Worm (Caenorhabditis elegans) whole organism, early embryonic: Measurements from ENCODE around the gene acs-6.

Experiments
- B0310.2 ChIP-seq: sonication (generic microtip); optimal IDR thresholded peaks from 2 replicates; lab custom pipeline; 2016; ENCODE audit warnings: mild to moderate bottlenecking, missing genetic modification characterization, missing compliant biosample characterization
- F13C5.2 ChIP-seq: sonication (generic microtip); optimal IDR thresholded peaks from 2 replicates; lab custom pipeline; 2017; ENCODE audit warnings: mild to moderate bottlenecking, missing genetic modification characterization, inconsistent platforms, missing compliant biosample characterization
- aly-1 ChIP-seq: sonication (generic microtip); optimal IDR thresholded peaks from 2 replicates; lab custom pipeline; 2016; ENCODE audit warnings: missing genetic modification characterization, missing compliant biosample characterization
- ama-1 ChIP-seq: fragments of 150-350 bp; optimal IDR thresholded peaks from 2 replicates; lab custom pipeline; 2014
- ceh-13 ChIP-seq: fragments of 200-800 bp; sonication (Bioruptor generic); optimal IDR thresholded peaks from 2 replicates; lab custom pipeline; 2018; ENCODE audit warnings: mild to moderate bottlenecking, missing genetic modification characterization, missing compliant biosample characterization
- ceh-36 ChIP-seq: sonication (generic microtip); optimal IDR thresholded peaks from 2 replicates; lab custom pipeline; 2016; ENCODE audit warnings: missing genetic modification characterization, inconsistent platforms, missing compliant biosample characterization
- ets-7 ChIP-seq: sonication (generic microtip); optimal IDR thresholded peaks from 2 replicates; lab custom pipeline; 2016; ENCODE audit warnings: missing genotype, missing genetic modification characterization, missing compliant biosample characterization
- flt-1 ChIP-seq: fragments of 200-800 bp; sonication (Bioruptor generic); IDR thresholded peaks from 2 replicates; pipeline ENCODE4 v1.3.6; 2022; ENCODE audit warnings: missing genetic modification characterization, missing compliant biosample characterization
- hmbx-1 ChIP-seq: sonication (generic microtip); optimal IDR thresholded peaks from 2 replicates; lab custom pipeline; 2016; ENCODE audit warnings: mild to moderate bottlenecking, missing genetic modification characterization, missing compliant biosample characterization
- hmg-4 ChIP-seq: fragments of 200-800 bp; sonication (Bioruptor generic); optimal IDR thresholded peaks from 2 replicates; lab custom pipeline; 2018; ENCODE audit warnings: mild to moderate bottlenecking, missing genetic modification characterization, missing compliant biosample characterization
- hnd-1 ChIP-seq: sonication (generic microtip); optimal IDR thresholded peaks from 2 replicates; lab custom pipeline; 2016; ENCODE audit warnings: missing genetic modification characterization, missing compliant biosample characterization
- pes-1 ChIP-seq: fragments of 200-800 bp; sonication (Bioruptor generic); IDR thresholded peaks from 2 replicates; pipeline ENCODE4 v1.3.6; 2022; ENCODE audit warnings: missing genetic modification reagents, missing genetic modification characterization, missing compliant biosample characterization
- scrt-1 ChIP-seq: fragments of 200-800 bp; sonication (Bioruptor generic); IDR thresholded peaks from 2 replicates; pipeline ENCODE4 v1.3.6; 2022; ENCODE audit warnings: missing genetic modification characterization, missing compliant biosample characterization
- sea-1 ChIP-seq: fragments of 200-800 bp; sonication (Bioruptor generic); conservative IDR thresholded peaks from 2 replicates; pipeline ENCODE4 v1.3.6; 2022; ENCODE audit warnings: missing genetic modification characterization, missing compliant biosample characterization
- tbx-11 ChIP-seq: fragments of 200-800 bp; sonication (Bioruptor generic); IDR thresholded peaks from 2 replicates; pipeline ENCODE4 v1.3.6; 2022; ENCODE audit warnings: missing genetic modification characterization, missing compliant biosample characterization
- tbx-37 ChIP-seq: fragments of 200-800 bp; sonication (Bioruptor generic); conservative IDR thresholded peaks from 2 replicates; pipeline ENCODE4 v1.3.6; 2022; ENCODE audit warnings: missing genetic modification reagents, missing genetic modification characterization, missing compliant biosample characterization
- tra-4 ChIP-seq: sonication (generic microtip); optimal IDR thresholded peaks from 2 replicates; lab custom pipeline; 2017; ENCODE audit warnings: missing genetic modification characterization, missing compliant biosample characterization

Gene acs-6

ce11 chrII:7042090-7042489 lies 19.7 kb upstream of the acs-6 start:
- peak; percentile 82 for TF ChIP-seq pes-1 (GFP tag; lab: Robert Waterston, UW)
- peak; percentile 39 for TF ChIP-seq flt-1 (GFP tag; lab: Robert Waterston, UW)
- TF ChIP-seq scrt-1 (GFP tag; lab: Robert Waterston, UW) = 0 out of 2 replicates have a peak, but pooled peaks have one; percentile 45
- TF ChIP-seq sea-1 (GFP tag; lab: Robert Waterston, UW) = 0 out of 2 replicates have a peak, but pooled peaks have one; percentile 27

ce11 chrII:7049470-7049869 lies 12.4 kb upstream of the acs-6 start:
- TF ChIP-seq ceh-36 (tag; lab: Kevin White, UChicago) (no peak), F13C5.2 (tag; lab: Kevin White, UChicago) (no peak), ets-7 (tag; lab: Kevin White, UChicago) (no peak), tbx-37 (GFP tag; lab: Robert Waterston, UW) (no peak), scrt-1 (GFP tag; lab: Robert Waterston, UW) (no peak), pes-1 (GFP tag; lab: Robert Waterston, UW) (no peak), aly-1 (no peak), hmbx-1 (tag; lab: Kevin White, UChicago) (no peak), B0310.2 (tag; lab: Kevin White, UChicago) (no peak)

- peak; percentile 23 for TF ChIP-seq F13C5.2 (tag; lab: Kevin White, UChicago)
- TF ChIP-seq hmbx-1 (tag; lab: Kevin White, UChicago) = no peak
Observed at ce11 chrII:7050021-7050722, 11.7 kb upstream of the acs-6 start, which contains the start of the genes tcer-1 and ZK1127.5. TSS of gene tcer-1 (minus strand) at chrII:7050071. TSS of gene ZK1127.5 (plus strand) at chrII:7050672.

- TF ChIP-seq flt-1 (GFP tag; lab: Robert Waterston, UW) (no peak), ama-1 (no peak), pes-1 (GFP tag; lab: Robert Waterston, UW) (no peak), hmg-4 (GFP tag; lab: Kevin White, UChicago) (no peak), ets-7 (tag; lab: Kevin White, UChicago) (no peak), sea-1 (GFP tag; lab: Robert Waterston, UW) (no peak), tbx-11 (GFP tag; lab: Robert Waterston, UW) (no peak), F13C5.2 (tag; lab: Kevin White, UChicago) (no peak), ceh-36 (tag; lab: Kevin White, UChicago) (no peak), ceh-13 (GFP tag; lab: Kevin White, UChicago) (no peak), scrt-1 (GFP tag; lab: Robert Waterston, UW) (no peak), hnd-1 (tag; lab: Kevin White, UChicago) (no peak), hmbx-1 (tag; lab: Kevin White, UChicago) (no peak), tra-4 (no peak)
Observed at ce11 chrII:7051778-7052177, 10.1 kb upstream of the acs-6 start, which contains the start of gene ZK1127.12. TSS of gene ZK1127.12 (plus strand) at chrII:7052078.

- TF ChIP-seq B0310.2 (tag; lab: Kevin White, UChicago) (no peak), F13C5.2 (tag; lab: Kevin White, UChicago) (no peak), ets-7 (tag; lab: Kevin White, UChicago) (no peak), ama-1 (no peak), tbx-37 (GFP tag; lab: Robert Waterston, UW) (no peak), sea-1 (GFP tag; lab: Robert Waterston, UW) (no peak), pes-1 (GFP tag; lab: Robert Waterston, UW) (no peak), hnd-1 (tag; lab: Kevin White, UChicago) (no peak), tbx-11 (GFP tag; lab: Robert Waterston, UW) (no peak), hmbx-1 (tag; lab: Kevin White, UChicago) (no peak), ceh-36 (tag; lab: Kevin White, UChicago) (no peak)
Observed at ce11 chrII:7053001-7053400, 8.8 kb upstream of the acs-6 start, which contains the start of gene ZK1127.13. TSS of gene ZK1127.13 (plus strand) at chrII:7053301.

ce11 chrII:7053649-7054048 lies 8.2 kb upstream of the acs-6 start, which contains the start of gene ZK1127.4:
TSS of gene ZK1127.4 (plus strand) at chrII:7053949.
- no peak for TF ChIP-seq tbx-37 (GFP tag; lab: Robert Waterston, UW)
- TF ChIP-seq ets-7 (tag; lab: Kevin White, UChicago) = no peak
- TF ChIP-seq flt-1 (GFP tag; lab: Robert Waterston, UW) = no peak
- TF ChIP-seq ceh-36 (tag; lab: Kevin White, UChicago) = no peak
- no peak for TF ChIP-seq tbx-11 (GFP tag; lab: Robert Waterston, UW)
- TF ChIP-seq hmg-4 (GFP tag; lab: Kevin White, UChicago) = no peak
- TF ChIP-seq B0310.2 (tag; lab: Kevin White, UChicago) = no peak
- no peak for TF ChIP-seq ceh-13 (GFP tag; lab: Kevin White, UChicago)
- no peak for TF ChIP-seq pes-1 (GFP tag; lab: Robert Waterston, UW)
- TF ChIP-seq sea-1 (GFP tag; lab: Robert Waterston, UW) = no peak
- no peak for TF ChIP-seq hnd-1 (tag; lab: Kevin White, UChicago)
- TF ChIP-seq ama-1 = no peak
- no peak for TF ChIP-seq hmbx-1 (tag; lab: Kevin White, UChicago)

- TF ChIP-seq pes-1 (GFP tag; lab: Robert Waterston, UW) (no peak), hmbx-1 (tag; lab: Kevin White, UChicago) (no peak), aly-1 (no peak)
Observed at ce11 chrII:7054987-7055386, 6.8 kb upstream of the acs-6 start, which contains the start of gene ZK1127.3. TSS of gene ZK1127.3 (plus strand) at chrII:7055287.
